Fruit fly (Drosophila melanogaster) whole organism, embryonic: ENCODE data around the gene CG34288.

Experiments used
- Abd-B ChIP-seq: fragments of 200-800 bp; sonication (Bioruptor generic); optimal IDR thresholded peaks from 2 replicates; lab custom pipeline; 2018; ENCODE audit warnings: missing biosample characterization, mild to moderate bottlenecking, missing genetic modification characterization, moderate library complexity
- CG10654 ChIP-seq: fragments of 200-800 bp; sonication (Bioruptor generic); optimal IDR thresholded peaks from 2 replicates; lab custom pipeline; 2016; ENCODE audit warnings: missing biosample characterization, missing genetic modification characterization
- CG10959 ChIP-seq: fragments of 200-800 bp; sonication (Bioruptor generic); IDR thresholded peaks from 2 replicates; pipeline ENCODE4 v1.3.6; 2022; ENCODE audit warnings: missing biosample characterization, missing genetic modification characterization
- CG11723 ChIP-seq: fragments of 200-800 bp; sonication (Bioruptor generic); optimal IDR thresholded peaks from 2 replicates; lab custom pipeline; 2017; ENCODE audit warnings: missing biosample characterization, mild to moderate bottlenecking, missing genetic modification characterization
- CG13123 ChIP-seq: fragments of 200-800 bp; sonication (Bioruptor generic); optimal IDR thresholded peaks from 2 replicates; lab custom pipeline; 2016; ENCODE audit warnings: missing biosample characterization, missing genetic modification characterization
- CG13287 ChIP-seq: fragments of 200-800 bp; sonication (Bioruptor generic); IDR thresholded peaks from 2 replicates; pipeline ENCODE4 v1.3.6; 2022; ENCODE audit warnings: missing biosample characterization, missing genetic modification characterization; ENCODE audit not compliant: partially characterized antibody
- CG15601 ChIP-seq: fragments of 200-800 bp; sonication (Bioruptor generic); optimal IDR thresholded peaks from 3 replicates; lab custom pipeline; 2019; ENCODE audit warnings: missing biosample characterization, mild to moderate bottlenecking, missing genetic modification characterization, moderate library complexity
- CG17385 ChIP-seq: fragments of 200-800 bp; sonication (Bioruptor generic); optimal IDR thresholded peaks from 3 replicates; lab custom pipeline; 2018; ENCODE audit warnings: missing biosample characterization, mild to moderate bottlenecking, missing genetic modification characterization
- CG2199 ChIP-seq: fragments of 200-800 bp; sonication (Bioruptor generic); IDR thresholded peaks from 3 replicates; pipeline ENCODE4 v1.3.6; 2022; ENCODE audit warnings: missing biosample characterization, missing genetic modification characterization
- CG33213 ChIP-seq: fragments of 200-800 bp; sonication (Bioruptor generic); optimal IDR thresholded peaks from 3 replicates; lab custom pipeline; 2016; ENCODE audit warnings: missing biosample characterization, missing genetic modification characterization
- CG34224 ChIP-seq: fragments of 200-800 bp; sonication (Bioruptor generic); IDR thresholded peaks from 3 replicates; pipeline ENCODE4 v1.3.6; 2022; ENCODE audit warnings: missing biosample characterization, missing genetic modification characterization; ENCODE audit not compliant: partially characterized antibody
- CG4360 ChIP-seq: fragments of 200-800 bp; sonication (Bioruptor generic); IDR thresholded peaks from 2 replicates; pipeline ENCODE4 v1.3.6; 2022; ENCODE audit warnings: missing biosample characterization, missing genetic modification characterization
- CG6272 ChIP-seq: fragments of 200-800 bp; sonication (Bioruptor generic); IDR thresholded peaks from 2 replicates; pipeline ENCODE4 v1.3.6; 2022; ENCODE audit warnings: missing biosample characterization, missing genetic modification characterization
- CG7987 ChIP-seq: fragments of 200-800 bp; sonication (Bioruptor generic); optimal IDR thresholded peaks from 2 replicates; lab custom pipeline; 2018; ENCODE audit warnings: missing biosample characterization, mild to moderate bottlenecking, missing genetic modification characterization, moderate library complexity
- CG8944 ChIP-seq: fragments of 200-800 bp; sonication (Bioruptor generic); optimal IDR thresholded peaks from 3 replicates; lab custom pipeline; 2016; ENCODE audit warnings: missing biosample characterization, missing genetic modification characterization
- CrebB ChIP-seq: fragments of 200-800 bp; sonication (Bioruptor generic); optimal IDR thresholded peaks from 3 replicates; lab custom pipeline; 2018; ENCODE audit warnings: missing biosample characterization, mild to moderate bottlenecking, missing genetic modification characterization
- Ets97D ChIP-seq: fragments of 200-800 bp; sonication (Bioruptor generic); optimal IDR thresholded peaks from 3 replicates; lab custom pipeline; 2016; ENCODE audit warnings: missing biosample characterization, missing genetic modification characterization
- HLH3B ChIP-seq: fragments of 200-800 bp; sonication (Bioruptor generic); IDR thresholded peaks from 2 replicates; pipeline ENCODE4 v1.3.6; 2022; ENCODE audit warnings: missing biosample characterization, missing genetic modification characterization
- Hr51 ChIP-seq, 2 experiments: fragments of 200-800 bp; sonication (Bioruptor generic); optimal IDR thresholded peaks; 2 replicates in 1 of 2; 3 replicates in 1 of 2; lab custom pipeline; 2016 to 2018; ENCODE audit warnings: missing biosample characterization in 2 of 2, missing genetic modification characterization in 2 of 2, mild to moderate bottlenecking in 1 of 2, moderate library complexity in 1 of 2
- Mad ChIP-seq: fragments of 200-800 bp; sonication (Bioruptor generic); optimal IDR thresholded peaks from 2 replicates; lab custom pipeline; 2016; ENCODE audit warnings: missing biosample characterization, missing genetic modification characterization
- NC2α ChIP-seq: fragments of 200-800 bp; sonication (Bioruptor generic); optimal IDR thresholded peaks from 2 replicates; lab custom pipeline; 2016; ENCODE audit warnings: missing biosample characterization, missing genetic modification characterization
- NC2β ChIP-seq: fragments of 200-800 bp; sonication (Bioruptor generic); optimal IDR thresholded peaks from 2 replicates; lab custom pipeline; 2016; ENCODE audit warnings: missing biosample characterization, missing genetic modification characterization
- NFAT ChIP-seq: fragments of 200-800 bp; sonication (Bioruptor generic); IDR thresholded peaks from 2 replicates; pipeline ENCODE4 v1.3.6; 2022; ENCODE audit warnings: missing biosample characterization, missing genetic modification characterization
- Ptx1 ChIP-seq: fragments of 200-800 bp; sonication (Bioruptor generic); IDR thresholded peaks from 2 replicates; pipeline ENCODE4 v1.3.6; 2022; ENCODE audit warnings: missing biosample characterization, missing genetic modification characterization
- Side ChIP-seq: fragments of 200-800 bp; sonication (Bioruptor generic); optimal IDR thresholded peaks from 2 replicates; lab custom pipeline; 2016; ENCODE audit warnings: missing biosample characterization, missing genetic modification characterization
- Six4 ChIP-seq: fragments of 200-800 bp; sonication (Bioruptor generic); optimal IDR thresholded peaks from 2 replicates; lab custom pipeline; 2016; ENCODE audit warnings: missing biosample characterization, missing genetic modification characterization
- Sox100B ChIP-seq: fragments of 200-800 bp; sonication (Bioruptor generic); optimal IDR thresholded peaks from 3 replicates; lab custom pipeline; 2018; ENCODE audit warnings: missing biosample characterization, mild to moderate bottlenecking, missing genetic modification characterization
- Tbp ChIP-seq: fragments of >200 bp; optimal IDR thresholded peaks from 2 replicates; lab custom pipeline; 2018; ENCODE audit warnings: missing biosample characterization, missing genetic modification characterization
- Usf ChIP-seq: fragments of 200-800 bp; sonication (Bioruptor generic); optimal IDR thresholded peaks from 2 replicates; lab custom pipeline; 2017; ENCODE audit warnings: missing genotype, missing biosample characterization, missing genetic modification characterization
- Xrp1 ChIP-seq: fragments of 200-800 bp; sonication (Bioruptor generic); IDR thresholded peaks from 2 replicates; pipeline ENCODE4 v1.3.6; 2022; ENCODE audit warnings: missing biosample characterization, missing genetic modification characterization
- ato ChIP-seq: fragments of 200-800 bp; sonication (Bioruptor generic); IDR thresholded peaks from 2 replicates; pipeline ENCODE4 v1.3.6; 2022; ENCODE audit warnings: missing biosample characterization, missing genetic modification characterization; ENCODE audit not compliant: partially characterized antibody
- bab2 ChIP-seq: fragments of 200-800 bp; sonication (Bioruptor generic); optimal IDR thresholded peaks from 2 replicates; lab custom pipeline; 2016; ENCODE audit warnings: missing biosample characterization, missing genetic modification characterization
- bbx ChIP-seq: fragments of 200-800 bp; sonication (Bioruptor generic); IDR thresholded peaks from 2 replicates; pipeline ENCODE4 v1.3.6; 2022; ENCODE audit warnings: missing biosample characterization, missing genetic modification characterization; ENCODE audit not compliant: partially characterized antibody
- chm ChIP-seq: fragments of 200-800 bp; sonication (Bioruptor generic); IDR thresholded peaks from 2 replicates; pipeline ENCODE4 v1.3.6; 2022; ENCODE audit warnings: missing biosample characterization, missing genetic modification characterization
- crp ChIP-seq, 2 experiments: fragments of 200-800 bp; sonication (Bioruptor generic); optimal IDR thresholded peaks; 2 replicates in 1 of 2; 3 replicates in 1 of 2; lab custom pipeline; 2017; ENCODE audit warnings: missing biosample characterization in 2 of 2, missing genetic modification characterization in 2 of 2, mild to moderate bottlenecking in 1 of 2, moderate library complexity in 1 of 2
- esg ChIP-seq: fragments of 200-800 bp; sonication (Bioruptor generic); conservative IDR thresholded peaks from 2 replicates; pipeline ENCODE4 v1.3.6; 2022; ENCODE audit warnings: missing biosample characterization, missing genetic modification characterization
- exex ChIP-seq: fragments of 200-800 bp; sonication (Bioruptor generic); optimal IDR thresholded peaks from 4 replicates; lab custom pipeline; 2018; ENCODE audit warnings: missing biosample characterization, mild to moderate bottlenecking, missing genetic modification characterization, moderate library complexity
- gfzf ChIP-seq: fragments of 200-800 bp; sonication (Bioruptor generic); optimal IDR thresholded peaks from 2 replicates; lab custom pipeline; 2016; ENCODE audit warnings: missing biosample characterization, mild to moderate bottlenecking, missing genetic modification characterization, moderate library complexity
- h ChIP-seq: fragments of >200 bp; optimal IDR thresholded peaks from 2 replicates; lab custom pipeline; 2017
- lmd ChIP-seq: fragments of 200-800 bp; sonication (Bioruptor generic); IDR thresholded peaks from 2 replicates; pipeline ENCODE4 v1.3.6; 2022; ENCODE audit warnings: missing biosample characterization, missing genetic modification characterization
- mirr ChIP-seq: fragments of 200-800 bp; sonication (Bioruptor generic); optimal IDR thresholded peaks from 3 replicates; lab custom pipeline; 2018; ENCODE audit warnings: missing biosample characterization, mild to moderate bottlenecking, missing genetic modification characterization
- pan ChIP-seq, 4 experiments: fragments of >200 bp in 3 of 4; fragments of 200-800 bp in 1 of 4; sonication (Bioruptor generic) in 1 of 4; optimal IDR thresholded peaks in 3 of 4; IDR thresholded peaks in 1 of 4; 2 replicates each; pipeline versions ENCODE4 v1.3.6 to Lab custom; 2017 to 2022; ENCODE audit warnings: missing biosample characterization in 2 of 4, missing genetic modification characterization in 2 of 4, mixed read lengths in 1 of 4
- pho ChIP-seq: fragments of 200-800 bp; sonication (Bioruptor generic); optimal IDR thresholded peaks from 2 replicates; lab custom pipeline; 2016; ENCODE audit warnings: missing biosample characterization, missing genetic modification characterization
- pros ChIP-seq: fragments of 200-800 bp; sonication (Bioruptor generic); optimal IDR thresholded peaks from 3 replicates; lab custom pipeline; 2019; ENCODE audit warnings: missing biosample characterization, mild to moderate bottlenecking, missing genetic modification characterization, moderate library complexity
- pzg ChIP-seq: fragments of 200-800 bp; sonication (Bioruptor generic); optimal IDR thresholded peaks from 3 replicates; lab custom pipeline; 2018; ENCODE audit warnings: missing biosample characterization, mild to moderate bottlenecking, missing genetic modification characterization, moderate library complexity
- tll ChIP-seq, 2 experiments: fragments of 200-800 bp in 1 of 2; fragments of >200 bp in 1 of 2; sonication (Bioruptor generic) in 1 of 2; optimal IDR thresholded peaks; 2 replicates each; lab custom pipeline; 2017 to 2019; ENCODE audit warnings: missing biosample characterization in 2 of 2, missing genetic modification characterization in 2 of 2, mild to moderate bottlenecking in 1 of 2, moderate library complexity in 1 of 2
- toy ChIP-seq: fragments of 200-800 bp; sonication (Bioruptor generic); IDR thresholded peaks from 2 replicates; pipeline ENCODE4 v1.3.6; 2022; ENCODE audit warnings: missing biosample characterization, missing genetic modification characterization
- usp ChIP-seq: fragments of >200 bp; optimal IDR thresholded peaks from 2 replicates; lab custom pipeline; 2017; ENCODE audit warnings: missing biosample characterization, missing genetic modification characterization
- z ChIP-seq: fragments of 200-800 bp; sonication (Bioruptor generic); IDR thresholded peaks from 3 replicates; pipeline ENCODE4 v1.3.6; 2022; ENCODE audit warnings: missing biosample characterization, missing genetic modification characterization

Gene CG34288

DNA sequence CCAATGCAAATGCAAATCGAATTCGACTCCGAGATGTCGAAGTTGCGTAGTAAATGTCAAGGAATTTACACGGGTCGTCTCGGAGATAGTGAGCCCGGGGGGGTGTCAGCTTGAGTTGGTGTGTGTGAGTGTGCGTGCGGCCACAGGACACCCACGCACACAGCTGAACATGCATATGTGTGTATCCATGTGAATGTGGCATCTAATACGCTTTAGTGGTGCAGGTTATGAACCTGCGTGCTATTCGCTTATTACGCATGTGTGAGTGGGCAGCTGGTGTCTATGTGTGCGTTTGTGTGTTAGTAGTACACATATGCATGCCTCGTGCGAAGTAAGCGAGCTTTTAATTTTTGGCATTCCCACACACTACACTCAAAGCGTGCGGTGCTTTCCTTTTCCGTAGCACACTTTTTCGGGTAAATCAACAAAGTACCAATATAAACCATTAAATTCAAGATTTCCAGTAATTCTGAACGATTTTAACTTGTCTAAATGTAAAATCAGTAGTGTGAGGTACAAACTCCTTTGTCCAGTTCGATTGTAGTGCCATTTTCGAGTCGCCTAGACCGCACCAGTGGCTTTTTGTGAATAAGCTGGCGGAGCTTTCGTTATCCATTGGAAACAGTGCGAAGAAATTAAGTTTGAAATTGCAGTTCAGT, 21.9 kb upstream of the CG34288 start (continued):
- TF ChIP-seq HLH3B (GFP tag; lab: Robert Waterston, UW) (peak; percentile 87), mirr (GFP tag; lab: Kevin White, UChicago) (peak; percentile 81), CG6272 (peak; percentile 74), pan (optimal IDR thresholded peaks at IDR 0.05; lab: Kevin White, UChicago) (no peak), pan (GFP tag; optimal IDR thresholded peaks at IDR 0.05 in 1 of 2, IDR thresholded peaks at IDR 0.05 in 1 of 2) (peak in 1 of 2 experiments; percentile 83), pzg (GFP tag; lab: Kevin White, UChicago) (peak; percentile 3), CG2199 (GFP tag; lab: Robert Waterston, UW) (no peak), NFAT (peak; percentile 69), chm (GFP tag; lab: Robert Waterston, UW) (peak; percentile 71; the same call in 1 of the 2 replicates), NC2α (GFP tag; lab: Kevin White, UChicago) (peak; percentile 23), Abd-B (GFP tag; lab: Kevin White, UChicago) (peak; percentile 83), CG13123 (GFP tag; lab: Kevin White, UChicago) (peak; percentile 44), lmd (GFP tag; lab: Robert Waterston, UW) (peak; percentile 86), Sox100B (peak; percentile 84), z (GFP tag; lab: Robert Waterston, UW) (no peak), CG10959 (GFP tag; lab: Robert Waterston, UW) (no peak), h (lab: Kevin White, UChicago) (no peak), Xrp1 (GFP tag; lab: Robert Waterston, UW) (peak; percentile 83), esg (GFP tag; lab: Robert Waterston, UW) (peak; percentile 83), usp (GFP tag; lab: Kevin White, UChicago) (no peak), tll (GFP tag; optimal IDR thresholded peaks at IDR 0.05; lab: Kevin White, UChicago) (no peak), Ptx1 (GFP tag; lab: Robert Waterston, UW) (peak; percentile 89), Tbp (GFP tag; lab: Kevin White, UChicago) (no peak), CG17385 (peak; percentile 81), exex (tag; lab: Kevin White, UChicago) (peak; percentile 65), pho (GFP tag; lab: Kevin White, UChicago) (peak; percentile 85), Mad (peak; percentile 61), bab2 (GFP tag; lab: Kevin White, UChicago) (peak; percentile 87), Side (GFP tag; lab: Kevin White, UChicago) (peak; percentile 87), CG33213 (GFP tag; lab: Kevin White, UChicago) (no peak), CG13287 (GFP tag; lab: Robert Waterston, UW) (no peak), crp (GFP tag; optimal IDR thresholded peaks at IDR 0.05; lab: Kevin White, UChicago) (peak in 1 of 2 experiments; percentile 28), gfzf (GFP tag; lab: Kevin White, UChicago) (no peak), Usf (peak; percentile 15), Ets97D (GFP tag; lab: Kevin White, UChicago) (peak; percentile 50), ato (GFP tag; lab: Robert Waterston, UW) (no peak), Six4 (peak; percentile 69), Hr51 (GFP tag; optimal IDR thresholded peaks at IDR 0.05; lab: Kevin White, UChicago) (peak; percentile 84 to 96), CG10654 (peak; percentile 77), NC2β (peak; percentile 68), bbx (GFP tag; lab: Robert Waterston, UW) (no peak), toy (GFP tag; lab: Robert Waterston, UW) (peak; percentile 25; the same call in 1 of the 2 replicates), CG4360 (GFP tag; lab: Robert Waterston, UW) (0 out of 2 replicates have a peak, but pooled peaks have one; percentile 24), CG15601 (no peak), CrebB (tag; lab: Kevin White, UChicago) (peak; percentile 82), CG11723 (GFP tag; lab: Kevin White, UChicago) (peak; percentile 64), pros (GFP tag; lab: Kevin White, UChicago) (no peak), CG7987 (GFP tag; lab: Kevin White, UChicago) (peak; percentile 79), CG8944 (GFP tag; lab: Kevin White, UChicago) (peak; percentile 80), CG34224 (GFP tag; lab: Robert Waterston, UW) (no peak)
